Fruit fly (Drosophila melanogaster) whole organism, embryonic: ENCODE measurements around the gene CG13930.

Experiments used
- ATbp ChIP-seq: fragments of 200-800 bp; sonication (Bioruptor generic); optimal IDR thresholded peaks from 2 replicates; lab custom pipeline; 2017; ENCODE audit warnings: missing biosample characterization, mild to moderate bottlenecking, missing genetic modification characterization, missing genetic modification reagents
- Bdp1 ChIP-seq: fragments of 200-800 bp; sonication (Bioruptor generic); optimal IDR thresholded peaks from 3 replicates; lab custom pipeline; 2016; ENCODE audit warnings: missing biosample characterization, missing genetic modification characterization
- Bgb ChIP-seq: fragments of 200-800 bp; sonication (Bioruptor generic); IDR thresholded peaks from 2 replicates; pipeline ENCODE4 v1.3.6; 2022; ENCODE audit warnings: missing biosample characterization, missing genetic modification characterization; ENCODE audit not compliant: partially characterized antibody
- CG10209 ChIP-seq: fragments of 200-800 bp; sonication (Bioruptor generic); optimal IDR thresholded peaks from 3 replicates; lab custom pipeline; 2017; ENCODE audit warnings: missing biosample characterization, mild to moderate bottlenecking, missing genetic modification characterization, missing genetic modification reagents
- CG11695 ChIP-seq: fragments of 200-800 bp; sonication (Bioruptor generic); IDR thresholded peaks from 3 replicates; pipeline ENCODE4 v1.3.6; 2022; ENCODE audit warnings: missing biosample characterization, missing genetic modification characterization
- CG11696 ChIP-seq: fragments of 200-800 bp; sonication (Bioruptor generic); IDR thresholded peaks from 2 replicates; pipeline ENCODE4 v1.3.6; 2022; ENCODE audit warnings: missing biosample characterization, missing genetic modification characterization
- CG11723 ChIP-seq: fragments of 200-800 bp; sonication (Bioruptor generic); optimal IDR thresholded peaks from 2 replicates; lab custom pipeline; 2017; ENCODE audit warnings: missing biosample characterization, mild to moderate bottlenecking, missing genetic modification characterization
- CG12219 ChIP-seq: fragments of 200-800 bp; sonication (Bioruptor generic); optimal IDR thresholded peaks from 3 replicates; lab custom pipeline; 2018; ENCODE audit warnings: missing biosample characterization, mild to moderate bottlenecking, missing genetic modification characterization
- CG13287 ChIP-seq: fragments of 200-800 bp; sonication (Bioruptor generic); IDR thresholded peaks from 2 replicates; pipeline ENCODE4 v1.3.6; 2022; ENCODE audit warnings: missing biosample characterization, missing genetic modification characterization; ENCODE audit not compliant: partially characterized antibody
- CG1529 ChIP-seq: fragments of 200-800 bp; sonication (Bioruptor generic); optimal IDR thresholded peaks from 3 replicates; lab custom pipeline; 2018; ENCODE audit warnings: missing biosample characterization, missing genetic modification characterization
- CG16863 ChIP-seq: fragments of 200-800 bp; sonication (Bioruptor generic); optimal IDR thresholded peaks from 3 replicates; lab custom pipeline; 2016; ENCODE audit warnings: missing biosample characterization, missing genetic modification characterization
- CG17385 ChIP-seq: fragments of 200-800 bp; sonication (Bioruptor generic); optimal IDR thresholded peaks from 3 replicates; lab custom pipeline; 2018; ENCODE audit warnings: missing biosample characterization, mild to moderate bottlenecking, missing genetic modification characterization
- CG31365 ChIP-seq: fragments of 200-800 bp; sonication (Bioruptor generic); optimal IDR thresholded peaks from 2 replicates; lab custom pipeline; 2018; ENCODE audit warnings: missing biosample characterization, mild to moderate bottlenecking, missing genetic modification characterization
- CG32532 ChIP-seq: fragments of 200-800 bp; sonication (Bioruptor generic); IDR thresholded peaks from 2 replicates; pipeline ENCODE4 v1.3.6; 2022; ENCODE audit warnings: missing biosample characterization, missing genetic modification characterization
- CG5245 ChIP-seq: fragments of 200-800 bp; sonication (Bioruptor generic); optimal IDR thresholded peaks from 3 replicates; lab custom pipeline; 2016; ENCODE audit warnings: missing biosample characterization, missing genetic modification characterization
- CG6175 ChIP-seq: fragments of 200-800 bp; sonication (Bioruptor generic); IDR thresholded peaks from 3 replicates; pipeline ENCODE4 v1.3.6; 2022; ENCODE audit warnings: missing biosample characterization, missing genetic modification characterization
- CG6654 ChIP-seq: fragments of 200-800 bp; sonication (Bioruptor generic); optimal IDR thresholded peaks from 2 replicates; lab custom pipeline; 2017; ENCODE audit warnings: missing biosample characterization, mild to moderate bottlenecking, missing genetic modification characterization
- CG6854 ChIP-seq: fragments of 200-800 bp; sonication (Bioruptor generic); optimal IDR thresholded peaks from 3 replicates; lab custom pipeline; 2017; ENCODE audit warnings: missing biosample characterization, mild to moderate bottlenecking, missing genetic modification characterization
- CG8359 ChIP-seq: fragments of 200-800 bp; sonication (Bioruptor generic); optimal IDR thresholded peaks from 2 replicates; lab custom pipeline; 2017; ENCODE audit warnings: missing biosample characterization, mild to moderate bottlenecking, missing genetic modification characterization, borderline replicate concordance
- CTCF ChIP-seq: fragments of 200-800 bp; sonication (Bioruptor generic); optimal IDR thresholded peaks from 2 replicates; lab custom pipeline; 2017; ENCODE audit warnings: missing biosample characterization, mild to moderate bottlenecking, missing genetic modification characterization, moderate library complexity
- Fer1 ChIP-seq: fragments of 200-800 bp; sonication (Bioruptor generic); optimal IDR thresholded peaks from 2 replicates; lab custom pipeline; 2017; ENCODE audit warnings: missing biosample characterization, mild to moderate bottlenecking, missing genetic modification characterization
- HLH3B ChIP-seq: fragments of 200-800 bp; sonication (Bioruptor generic); IDR thresholded peaks from 2 replicates; pipeline ENCODE4 v1.3.6; 2022; ENCODE audit warnings: missing biosample characterization, missing genetic modification characterization
- HLH4C ChIP-seq: fragments of 200-800 bp; sonication (Bioruptor generic); IDR thresholded peaks from 3 replicates; pipeline ENCODE4 v1.3.6; 2022; ENCODE audit warnings: missing biosample characterization, missing genetic modification characterization; ENCODE audit not compliant: partially characterized antibody
- Hand ChIP-seq: fragments of 200-800 bp; sonication (Bioruptor generic); optimal IDR thresholded peaks from 2 replicates; lab custom pipeline; 2017; ENCODE audit warnings: mild to moderate bottlenecking, missing biosample characterization, missing genetic modification reagents, missing genetic modification characterization
- Hr3 ChIP-seq: fragments of 200-800 bp; sonication (Bioruptor generic); optimal IDR thresholded peaks from 3 replicates; lab custom pipeline; 2016; ENCODE audit warnings: missing biosample characterization, missing genetic modification characterization
- MESR4 ChIP-seq: fragments of 200-800 bp; sonication (Bioruptor generic); optimal IDR thresholded peaks from 2 replicates; lab custom pipeline; 2018; ENCODE audit warnings: missing biosample characterization, mild to moderate bottlenecking, missing genetic modification characterization, moderate library complexity
- NC2α ChIP-seq: fragments of 200-800 bp; sonication (Bioruptor generic); optimal IDR thresholded peaks from 2 replicates; lab custom pipeline; 2016; ENCODE audit warnings: missing biosample characterization, missing genetic modification characterization
- NC2β ChIP-seq: fragments of 200-800 bp; sonication (Bioruptor generic); optimal IDR thresholded peaks from 2 replicates; lab custom pipeline; 2016; ENCODE audit warnings: missing biosample characterization, missing genetic modification characterization
- Opbp ChIP-seq: fragments of 200-800 bp; sonication (Bioruptor generic); IDR thresholded peaks from 3 replicates; pipeline ENCODE4 v1.3.6; 2022; ENCODE audit warnings: missing biosample characterization, missing genetic modification characterization; ENCODE audit not compliant: partially characterized antibody
- PHDP ChIP-seq: fragments of 200-800 bp; sonication (Bioruptor generic); optimal IDR thresholded peaks from 3 replicates; lab custom pipeline; 2018; ENCODE audit warnings: missing biosample characterization, mild to moderate bottlenecking, missing genetic modification characterization, moderate library complexity
- Spps ChIP-seq: fragments of 200-800 bp; sonication (Bioruptor generic); optimal IDR thresholded peaks from 2 replicates; lab custom pipeline; 2018; ENCODE audit warnings: missing biosample characterization, mild to moderate bottlenecking, missing genetic modification characterization
- amos ChIP-seq: fragments of 200-800 bp; sonication (Bioruptor generic); IDR thresholded peaks from 2 replicates; pipeline ENCODE4 v1.3.6; 2022; ENCODE audit warnings: missing biosample characterization, missing genetic modification characterization; ENCODE audit not compliant: partially characterized antibody
- cg ChIP-seq: fragments of 200-800 bp; sonication (Bioruptor generic); optimal IDR thresholded peaks from 3 replicates; lab custom pipeline; 2019; ENCODE audit warnings: missing biosample characterization, mild to moderate bottlenecking, missing genetic modification characterization, moderate library complexity
- dan ChIP-seq: fragments of 200-800 bp; sonication (Bioruptor generic); IDR thresholded peaks from 2 replicates; pipeline ENCODE4 v1.3.6; 2022; ENCODE audit warnings: missing biosample characterization, missing genetic modification characterization
- dati ChIP-seq: fragments of 200-800 bp; sonication (Bioruptor generic); IDR thresholded peaks from 2 replicates; pipeline ENCODE4 v1.3.6; 2022; ENCODE audit warnings: missing biosample characterization, missing genetic modification characterization
- dmrt11E ChIP-seq: fragments of 200-800 bp; sonication (Bioruptor generic); optimal IDR thresholded peaks from 3 replicates; lab custom pipeline; 2018; ENCODE audit warnings: missing biosample characterization, mild to moderate bottlenecking, missing genetic modification characterization, moderate library complexity
- dmrt99B ChIP-seq: fragments of 200-800 bp; sonication (Bioruptor generic); optimal IDR thresholded peaks from 2 replicates; lab custom pipeline; 2018; ENCODE audit warnings: missing biosample characterization, mild to moderate bottlenecking, missing genetic modification characterization, moderate library complexity
- ems ChIP-seq: fragments of 200-800 bp; sonication (Bioruptor generic); optimal IDR thresholded peaks from 3 replicates; lab custom pipeline; 2016; ENCODE audit warnings: missing biosample characterization, missing genetic modification characterization
- ewg ChIP-seq: fragments of 200-800 bp; sonication (Bioruptor generic); optimal IDR thresholded peaks from 3 replicates; lab custom pipeline; 2017; ENCODE audit warnings: mild to moderate bottlenecking, missing biosample characterization, missing genetic modification reagents, missing genetic modification characterization
- ind ChIP-seq: fragments of 200-800 bp; sonication (Bioruptor generic); optimal IDR thresholded peaks from 3 replicates; lab custom pipeline; 2016; ENCODE audit warnings: missing biosample characterization, missing genetic modification characterization
- jumu ChIP-seq: fragments of 200-800 bp; sonication (Bioruptor generic); optimal IDR thresholded peaks from 3 replicates; lab custom pipeline; 2016; ENCODE audit warnings: missing biosample characterization, missing genetic modification characterization
- p53 ChIP-seq: fragments of 200-800 bp; sonication (Bioruptor generic); optimal IDR thresholded peaks from 2 replicates; lab custom pipeline; 2016; ENCODE audit warnings: missing biosample characterization, missing genetic modification characterization
- pita ChIP-seq: fragments of 200-800 bp; sonication (Bioruptor generic); optimal IDR thresholded peaks from 2 replicates; lab custom pipeline; 2017; ENCODE audit warnings: missing biosample characterization, mild to moderate bottlenecking, missing genetic modification characterization
- pum ChIP-seq: fragments of 200-800 bp; sonication (Bioruptor generic); optimal IDR thresholded peaks from 2 replicates; lab custom pipeline; 2016; ENCODE audit warnings: missing biosample characterization, missing genetic modification characterization
- ranshi ChIP-seq: fragments of 200-800 bp; sonication (Bioruptor generic); IDR thresholded peaks from 2 replicates; pipeline ENCODE4 v1.3.6; 2022; ENCODE audit warnings: missing biosample characterization, missing genetic modification characterization
- sob ChIP-seq: fragments of 200-800 bp; sonication (Bioruptor generic); IDR thresholded peaks from 2 replicates; pipeline ENCODE4 v1.3.6; 2022; ENCODE audit warnings: missing biosample characterization, missing genetic modification characterization
- tio ChIP-seq: fragments of 200-800 bp; sonication (Bioruptor generic); optimal IDR thresholded peaks from 2 replicates; lab custom pipeline; 2017; ENCODE audit warnings: missing biosample characterization, missing genetic modification characterization, inconsistent platforms
- tll ChIP-seq, 2 experiments: fragments of 200-800 bp in 1 of 2; fragments of >200 bp in 1 of 2; sonication (Bioruptor generic) in 1 of 2; optimal IDR thresholded peaks; 2 replicates each; lab custom pipeline; 2017 to 2019; ENCODE audit warnings: missing biosample characterization in 2 of 2, missing genetic modification characterization in 2 of 2, mild to moderate bottlenecking in 1 of 2, moderate library complexity in 1 of 2
- ttk ChIP-seq: fragments of 200-800 bp; sonication (Bioruptor generic); IDR thresholded peaks from 2 replicates; pipeline ENCODE4 v2.1.2; 2022; ENCODE audit warnings: missing biosample characterization, missing genetic modification characterization
- twi ChIP-seq: fragments of 200-800 bp; optimal IDR thresholded peaks from 2 replicates; lab custom pipeline; 2019; ENCODE audit warnings: missing biosample characterization, mild to moderate bottlenecking, missing genetic modification characterization, moderate library complexity
- vvl ChIP-seq: fragments of 200-800 bp; sonication (Bioruptor generic); IDR thresholded peaks from 2 replicates; pipeline ENCODE4 v1.3.6; 2022; ENCODE audit warnings: missing biosample characterization, missing genetic modification characterization

Gene CG13930

dm6 chr3L:1668504-1668903, 4.0 kb downstream of the CG13930 start, which contains the start of gene RpL23A (continued):
- TF ChIP-seq Opbp (GFP tag; lab: Robert Waterston, UW) (peak; percentile 81), jumu (peak; percentile 96), dati (GFP tag; lab: Robert Waterston, UW) (peak; percentile 87), HLH3B (peak; percentile 92), ATbp (peak; percentile 93), CG16863 (GFP tag; lab: Kevin White, UChicago) (peak; percentile 91), p53 (GFP tag; lab: Kevin White, UChicago) (peak; percentile 97), CG10209 (GFP tag; lab: Kevin White, UChicago) (peak; percentile 97), CG6175 (peak; percentile 90), amos (GFP tag; lab: Robert Waterston, UW) (peak; percentile 73), CG6854 (GFP tag; lab: Kevin White, UChicago) (peak; percentile 85), NC2α (peak; percentile 92), Hand (GFP tag; lab: Kevin White, UChicago) (peak; percentile 78), tll (GFP tag; optimal IDR thresholded peaks at IDR 0.05; lab: Kevin White, UChicago) (peak in 1 of 2 experiments; percentile 61), CG12219 (GFP tag; lab: Kevin White, UChicago) (peak; percentile 88), CG11723 (GFP tag; lab: Kevin White, UChicago) (peak; percentile 94), CG6654 (GFP tag; lab: Kevin White, UChicago) (peak; percentile 83), NC2β (GFP tag; lab: Kevin White, UChicago) (peak; percentile 100), CG11695 (GFP tag; lab: Robert Waterston, UW) (peak; percentile 88), Bgb (GFP tag; lab: Robert Waterston, UW) (peak; percentile 81), CG32532 (GFP tag; lab: Robert Waterston, UW) (peak; percentile 97), Fer1 (GFP tag; lab: Kevin White, UChicago) (peak; percentile 98), pum (GFP tag; lab: Kevin White, UChicago) (peak; percentile 95), ewg (GFP tag; lab: Kevin White, UChicago) (peak; percentile 93), CTCF (GFP tag; lab: Kevin White, UChicago) (peak; percentile 65), ind (peak; percentile 92), twi (tag; lab: Kevin White, UChicago) (peak; percentile 80), CG31365 (peak; percentile 81), PHDP (peak; percentile 92), CG5245 (GFP tag; lab: Kevin White, UChicago) (peak; percentile 87), pita (GFP tag; lab: Kevin White, UChicago) (no peak), dmrt99B (tag; lab: Kevin White, UChicago) (peak; percentile 80), CG11696 (GFP tag; lab: Robert Waterston, UW) (0 out of 2 replicates have a peak, but pooled peaks have one; percentile 14), CG1529 (GFP tag; lab: Kevin White, UChicago) (peak; percentile 80), CG17385 (peak; percentile 89), CG13287 (GFP tag; lab: Robert Waterston, UW) (peak; percentile 65), tio (no peak), sob (peak; percentile 98), Spps (tag; lab: Kevin White, UChicago) (peak; percentile 83), Bdp1 (GFP tag; lab: Kevin White, UChicago) (peak; percentile 91), HLH4C (GFP tag; lab: Robert Waterston, UW) (no peak), ranshi (GFP tag; lab: Robert Waterston, UW) (peak; percentile 95), ems (peak; percentile 95), CG8359 (GFP tag; lab: Kevin White, UChicago) (peak; percentile 81), dan (GFP tag; lab: Robert Waterston, UW) (no peak; the same call in 1 of the 2 replicates), MESR4 (GFP tag; lab: Kevin White, UChicago) (peak; percentile 99), vvl (GFP tag; lab: Robert Waterston, UW) (peak; percentile 97), dmrt11E (tag; lab: Kevin White, UChicago) (peak; percentile 86), cg (GFP tag; lab: Kevin White, UChicago) (no peak), Hr3 (GFP tag; lab: Kevin White, UChicago) (peak; percentile 92), ttk (GFP tag; lab: Robert Waterston, UW) (peak; percentile 94)
